Worm (Caenorhabditis elegans) whole organism, L3 larva: Measurements from ENCODE around the gene F36F12.1.

ENCODE experiments used
- aly-2 ChIP-seq: fragments of 150-350 bp; optimal IDR thresholded peaks from 2 replicates; lab custom pipeline; 2014; ENCODE audit warnings: missing biosample characterization, missing genetic modification characterization
- ceh-82 ChIP-seq: fragments of 150-350 bp; optimal IDR thresholded peaks from 2 replicates; lab custom pipeline; 2014; ENCODE audit warnings: missing biosample characterization, missing genetic modification characterization
- ceh-9 ChIP-seq: sonication (generic microtip); optimal IDR thresholded peaks from 2 replicates; lab custom pipeline; 2018; ENCODE audit warnings: missing biosample characterization, missing genetic modification characterization
- elt-2 ChIP-seq: sonication (generic microtip); optimal IDR thresholded peaks from 2 replicates; lab custom pipeline; 2016; ENCODE audit warnings: missing genetic modification reagents, mild to moderate bottlenecking, missing genetic modification characterization, missing compliant biosample characterization
- eor-1 ChIP-seq, 2 experiments: fragments of 150-350 bp; optimal IDR thresholded peaks; 2 replicates each; lab custom pipeline; 2014 to 2018; ENCODE audit warnings: missing biosample characterization in 2 of 2, missing genetic modification characterization in 2 of 2
- jun-1 ChIP-seq: fragments of 150-350 bp; optimal IDR thresholded peaks from 2 replicates; lab custom pipeline; 2014; ENCODE audit warnings: missing biosample characterization, missing genetic modification reagents, missing genetic modification characterization
- nhr-237 ChIP-seq: fragments of 150-350 bp; optimal IDR thresholded peaks from 2 replicates; lab custom pipeline; 2014; ENCODE audit warnings: missing biosample characterization, missing genetic modification characterization
- nhr-25 ChIP-seq: sonication (generic microtip); optimal IDR thresholded peaks from 2 replicates; lab custom pipeline; 2017; ENCODE audit warnings: missing biosample characterization, missing genetic modification characterization
- nhr-76 ChIP-seq: fragments of 150-350 bp; sonication (generic microtip); optimal IDR thresholded peaks from 5 replicates; lab custom pipeline; 2014; ENCODE audit warnings: missing biosample characterization, missing genetic modification characterization
- pha-4 ChIP-seq: fragments of 150-350 bp; optimal IDR thresholded peaks from 2 replicates; lab custom pipeline; 2014; ENCODE audit warnings: missing biosample characterization, missing genetic modification reagents, missing genetic modification characterization
- unc-62 ChIP-seq: fragments of 150-350 bp; sonication (generic microtip); optimal IDR thresholded peaks from 4 replicates; lab custom pipeline; 2014; ENCODE audit warnings: missing biosample characterization, missing genetic modification reagents, missing genetic modification characterization
- zag-1 ChIP-seq: fragments of 150-350 bp; optimal IDR thresholded peaks from 2 replicates; lab custom pipeline; 2014; ENCODE audit warnings: missing biosample characterization, missing genetic modification characterization
- ztf-11 ChIP-seq: fragments of 150-350 bp; optimal IDR thresholded peaks from 2 replicates; lab custom pipeline; 2014; ENCODE audit warnings: missing biosample characterization, missing genetic modification characterization

DNA sequence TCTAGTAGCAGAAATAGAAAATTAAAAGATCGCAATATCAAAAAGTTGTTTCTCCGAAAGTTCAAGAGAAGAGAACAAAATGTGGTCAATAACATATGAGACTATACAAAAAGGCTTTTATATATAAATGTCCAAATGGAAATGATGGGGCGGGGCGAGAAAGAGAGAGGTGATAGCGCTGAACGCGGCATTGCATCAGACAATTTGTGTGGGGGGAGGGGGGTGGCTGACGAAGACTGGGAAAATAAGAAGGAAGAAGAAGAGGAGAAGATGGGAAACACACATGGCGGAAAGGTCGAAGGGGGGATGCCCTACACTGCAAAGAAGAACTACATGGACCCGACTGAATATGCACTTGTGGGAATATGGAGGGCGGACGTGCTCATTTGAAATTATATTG lies 32.3 kb upstream of the F36F12.1 start:
- TF ChIP-seq unc-62 (GFP tag; lab: Kevin White, UChicago) = no peak
- no peak for TF ChIP-seq zag-1 (tag; lab: Kevin White, UChicago)
- TF ChIP-seq eor-1 (tag; optimal IDR thresholded peaks at IDR 0.05; lab: Kevin White, UChicago) = no peak
- no peak for TF ChIP-seq nhr-25
- TF ChIP-seq nhr-76 (tag; lab: Kevin White, UChicago) = no peak
- no peak for TF ChIP-seq nhr-237 (tag; lab: Kevin White, UChicago)
- TF ChIP-seq ztf-11 (tag; lab: Kevin White, UChicago) = no peak
- TF ChIP-seq pha-4 = no peak
- TF ChIP-seq jun-1 (tag; lab: Kevin White, UChicago) = peak; percentile 86
- TF ChIP-seq aly-2 (tag; lab: Kevin White, UChicago) = no peak
- TF ChIP-seq ceh-9 (tag; lab: Kevin White, UChicago) = no peak
- TF ChIP-seq ceh-82 (tag; lab: Kevin White, UChicago) = no peak
- TF ChIP-seq elt-2 = peak; percentile 11
